Fruit fly (Drosophila melanogaster) whole organism, embryonic: ENCODE measurements around the gene Ire1.

Source experiments
- Abd-B ChIP-seq: fragments of 200-800 bp; sonication (Bioruptor generic); optimal IDR thresholded peaks from 2 replicates; lab custom pipeline; 2018; ENCODE audit warnings: missing biosample characterization, mild to moderate bottlenecking, missing genetic modification characterization, moderate library complexity
- CG10366 ChIP-seq: fragments of 200-800 bp; sonication (Bioruptor generic); IDR thresholded peaks from 2 replicates; pipeline ENCODE4 v1.3.6; 2022; ENCODE audit warnings: missing biosample characterization, missing genetic modification characterization
- CG11695 ChIP-seq: fragments of 200-800 bp; sonication (Bioruptor generic); IDR thresholded peaks from 3 replicates; pipeline ENCODE4 v1.3.6; 2022; ENCODE audit warnings: missing biosample characterization, missing genetic modification characterization
- CG12104 ChIP-seq: fragments of 200-800 bp; sonication (Bioruptor generic); optimal IDR thresholded peaks from 3 replicates; lab custom pipeline; 2016; ENCODE audit warnings: missing biosample characterization, missing genetic modification characterization
- CG12219 ChIP-seq: fragments of 200-800 bp; sonication (Bioruptor generic); optimal IDR thresholded peaks from 3 replicates; lab custom pipeline; 2018; ENCODE audit warnings: missing biosample characterization, mild to moderate bottlenecking, missing genetic modification characterization
- CG12744 ChIP-seq: fragments of 200-800 bp; sonication (Bioruptor generic); optimal IDR thresholded peaks from 2 replicates; lab custom pipeline; 2016; ENCODE audit warnings: missing biosample characterization, missing genetic modification characterization
- CG15073 ChIP-seq: fragments of 200-800 bp; sonication (Bioruptor generic); optimal IDR thresholded peaks from 2 replicates; lab custom pipeline; 2016; ENCODE audit warnings: missing biosample characterization, missing genetic modification characterization
- CG15514 ChIP-seq: fragments of 200-800 bp; sonication (Bioruptor generic); optimal IDR thresholded peaks from 3 replicates; lab custom pipeline; 2017; ENCODE audit warnings: missing biosample characterization, missing genetic modification characterization, mild to moderate bottlenecking, moderate library complexity, missing genetic modification reagents
- CG1602 ChIP-seq: fragments of 200-800 bp; sonication (Bioruptor generic); optimal IDR thresholded peaks from 3 replicates; lab custom pipeline; 2016; ENCODE audit warnings: missing biosample characterization, missing genetic modification characterization
- CG17359 ChIP-seq: fragments of 200-800 bp; sonication (Bioruptor generic); optimal IDR thresholded peaks from 3 replicates; lab custom pipeline; 2018; ENCODE audit warnings: missing biosample characterization, mild to moderate bottlenecking, missing genetic modification characterization, moderate library complexity
- CG17912 ChIP-seq: fragments of 200-800 bp; sonication (Bioruptor generic); optimal IDR thresholded peaks from 2 replicates; lab custom pipeline; 2018; ENCODE audit warnings: missing biosample characterization, mild to moderate bottlenecking, missing genetic modification characterization
- CG18011 ChIP-seq: fragments of 200-800 bp; sonication (Bioruptor generic); optimal IDR thresholded peaks from 2 replicates; lab custom pipeline; 2017; ENCODE audit warnings: missing biosample characterization, missing genetic modification characterization, mild to moderate bottlenecking, moderate library complexity, missing genotype
- CG18599 ChIP-seq: fragments of 200-800 bp; sonication (Bioruptor generic); optimal IDR thresholded peaks from 3 replicates; lab custom pipeline; 2017; ENCODE audit warnings: missing biosample characterization, missing genetic modification characterization, mild to moderate bottlenecking, moderate library complexity, missing genetic modification reagents
- CG2678 ChIP-seq: fragments of 200-800 bp; sonication (Bioruptor generic); optimal IDR thresholded peaks from 3 replicates; lab custom pipeline; 2019; ENCODE audit warnings: missing biosample characterization, mild to moderate bottlenecking, missing genetic modification characterization, moderate library complexity
- CG2875 ChIP-seq: fragments of 200-800 bp; sonication (Bioruptor generic); optimal IDR thresholded peaks from 2 replicates; lab custom pipeline; 2017; ENCODE audit warnings: missing biosample characterization, mild to moderate bottlenecking, missing genetic modification characterization, missing genetic modification reagents
- CG30403 ChIP-seq: fragments of 200-800 bp; sonication (Bioruptor generic); optimal IDR thresholded peaks from 3 replicates; lab custom pipeline; 2016; ENCODE audit warnings: missing biosample characterization, missing genetic modification characterization
- CG32532 ChIP-seq: fragments of 200-800 bp; sonication (Bioruptor generic); IDR thresholded peaks from 2 replicates; pipeline ENCODE4 v1.3.6; 2022; ENCODE audit warnings: missing biosample characterization, missing genetic modification characterization
- CG32772 ChIP-seq: fragments of 200-800 bp; sonication (Bioruptor generic); IDR thresholded peaks from 2 replicates; pipeline ENCODE4 v1.3.6; 2022; ENCODE audit warnings: missing biosample characterization, missing genetic modification characterization
- CG42726 ChIP-seq: fragments of 200-800 bp; sonication (Bioruptor generic); IDR thresholded peaks from 2 replicates; pipeline ENCODE4 v1.3.6; 2022; ENCODE audit warnings: missing biosample characterization, missing genetic modification characterization; ENCODE audit not compliant: partially characterized antibody
- CG4328 ChIP-seq: fragments of 200-800 bp; sonication (Bioruptor generic); optimal IDR thresholded peaks from 3 replicates; lab custom pipeline; 2017; ENCODE audit warnings: missing biosample characterization, missing genetic modification reagents, missing genetic modification characterization
- CG6654 ChIP-seq: fragments of 200-800 bp; sonication (Bioruptor generic); optimal IDR thresholded peaks from 2 replicates; lab custom pipeline; 2017; ENCODE audit warnings: missing biosample characterization, mild to moderate bottlenecking, missing genetic modification characterization
- CG7839 ChIP-seq: fragments of 200-800 bp; sonication (Bioruptor generic); optimal IDR thresholded peaks from 3 replicates; lab custom pipeline; 2018; ENCODE audit warnings: missing biosample characterization, mild to moderate bottlenecking, missing genetic modification characterization, moderate library complexity
- CG8281 ChIP-seq: fragments of 200-800 bp; sonication (Bioruptor generic); optimal IDR thresholded peaks from 2 replicates; lab custom pipeline; 2018; ENCODE audit warnings: missing biosample characterization, mild to moderate bottlenecking, missing genetic modification characterization, moderate library complexity
- CG8388 ChIP-seq: fragments of 200-800 bp; sonication (Bioruptor generic); optimal IDR thresholded peaks from 2 replicates; lab custom pipeline; 2019; ENCODE audit warnings: missing biosample characterization, mild to moderate bottlenecking, missing genetic modification characterization, moderate library complexity
- Chrac-16 ChIP-seq: fragments of 200-800 bp; sonication (Bioruptor generic); optimal IDR thresholded peaks from 3 replicates; lab custom pipeline; 2016; ENCODE audit warnings: missing biosample characterization, missing genetic modification characterization
- D ChIP-seq, 2 experiments: fragments of 200-800 bp in 1 of 2; fragments of >200 bp in 1 of 2; sonication (Bioruptor generic) in 1 of 2; optimal IDR thresholded peaks; 2 replicates in 1 of 2; 3 replicates in 1 of 2; lab custom pipeline; 2017; ENCODE audit warnings: mild to moderate bottlenecking in 1 of 2, missing biosample characterization in 1 of 2, missing genetic modification characterization in 1 of 2, missing genetic modification reagents in 1 of 2
- Dip2 ChIP-seq: fragments of 200-800 bp; sonication (Bioruptor generic); IDR thresholded peaks from 2 replicates; pipeline ENCODE4 v1.3.6; 2022; ENCODE audit warnings: missing biosample characterization, missing genetic modification characterization
- Hmr ChIP-seq: fragments of 200-800 bp; sonication (Bioruptor generic); optimal IDR thresholded peaks from 3 replicates; lab custom pipeline; 2017; ENCODE audit warnings: mild to moderate bottlenecking, missing biosample characterization, missing genetic modification reagents, missing genetic modification characterization
- Lpt ChIP-seq: fragments of >200 bp; optimal IDR thresholded peaks from 2 replicates; lab custom pipeline; 2018; ENCODE audit warnings: missing biosample characterization, missing genetic modification characterization
- Sin3A ChIP-seq: fragments of >200 bp; optimal IDR thresholded peaks from 2 replicates; lab custom pipeline; 2018
- Six4 ChIP-seq: fragments of 200-800 bp; sonication (Bioruptor generic); optimal IDR thresholded peaks from 2 replicates; lab custom pipeline; 2016; ENCODE audit warnings: missing biosample characterization, missing genetic modification characterization
- Sry-δ ChIP-seq: fragments of 200-800 bp; sonication (Bioruptor generic); optimal IDR thresholded peaks from 2 replicates; lab custom pipeline; 2016; ENCODE audit warnings: missing biosample characterization, missing genetic modification characterization
- TFAM ChIP-seq: fragments of 200-800 bp; sonication (Bioruptor generic); optimal IDR thresholded peaks from 2 replicates; lab custom pipeline; 2017; ENCODE audit warnings: missing biosample characterization, missing genetic modification characterization, inconsistent platforms
- Xbp1 ChIP-seq: fragments of 200-800 bp; sonication (Bioruptor generic); optimal IDR thresholded peaks from 3 replicates; lab custom pipeline; 2016; ENCODE audit warnings: missing biosample characterization, mild to moderate bottlenecking, missing genetic modification characterization
- amos ChIP-seq: fragments of 200-800 bp; sonication (Bioruptor generic); IDR thresholded peaks from 2 replicates; pipeline ENCODE4 v1.3.6; 2022; ENCODE audit warnings: missing biosample characterization, missing genetic modification characterization; ENCODE audit not compliant: partially characterized antibody
- br ChIP-seq: fragments of >200 bp; optimal IDR thresholded peaks from 2 replicates; lab custom pipeline; 2017
- ci ChIP-seq: fragments of 200-800 bp; sonication (Bioruptor generic); IDR thresholded peaks from 3 replicates; pipeline ENCODE4 v1.3.6; 2022; ENCODE audit warnings: missing biosample characterization, missing genetic modification characterization
- corto ChIP-seq: fragments of 200-800 bp; sonication (Bioruptor generic); optimal IDR thresholded peaks from 2 replicates; lab custom pipeline; 2016; ENCODE audit warnings: missing biosample characterization, mild to moderate bottlenecking, missing genetic modification characterization, moderate library complexity
- dpn ChIP-seq, 2 experiments: fragments of 200-800 bp; sonication (Bioruptor generic); optimal IDR thresholded peaks; 3 replicates each; lab custom pipeline; 2016; ENCODE audit warnings: missing biosample characterization in 2 of 2, missing genetic modification characterization in 2 of 2
- eve ChIP-seq, 2 experiments: fragments of >200 bp; optimal IDR thresholded peaks; 2 replicates each; lab custom pipeline; 2017; ENCODE audit warnings: missing biosample characterization in 2 of 2, missing genetic modification characterization in 2 of 2
- eyg ChIP-seq: fragments of 200-800 bp; sonication (Bioruptor generic); optimal IDR thresholded peaks from 3 replicates; lab custom pipeline; 2016; ENCODE audit warnings: missing biosample characterization, missing genetic modification characterization
- hth ChIP-seq: fragments of >200 bp; optimal IDR thresholded peaks from 2 replicates; lab custom pipeline; 2017; ENCODE audit warnings: inconsistent platforms
- lmd ChIP-seq: fragments of 200-800 bp; sonication (Bioruptor generic); IDR thresholded peaks from 2 replicates; pipeline ENCODE4 v1.3.6; 2022; ENCODE audit warnings: missing biosample characterization, missing genetic modification characterization
- odd ChIP-seq: fragments of 200-800 bp; sonication (Bioruptor generic); optimal IDR thresholded peaks from 2 replicates; lab custom pipeline; 2017; ENCODE audit warnings: missing biosample characterization, mild to moderate bottlenecking, missing genetic modification characterization
- run ChIP-seq: fragments of 200-800 bp; sonication (Bioruptor generic); optimal IDR thresholded peaks from 3 replicates; lab custom pipeline; 2018; ENCODE audit warnings: missing biosample characterization, mild to moderate bottlenecking, missing genetic modification characterization
- schlank ChIP-seq: fragments of 200-800 bp; sonication (Bioruptor generic); optimal IDR thresholded peaks from 2 replicates; lab custom pipeline; 2018; ENCODE audit warnings: missing biosample characterization, mild to moderate bottlenecking, missing genetic modification characterization
- sima ChIP-seq: fragments of 200-800 bp; sonication (Bioruptor generic); optimal IDR thresholded peaks from 2 replicates; lab custom pipeline; 2016; ENCODE audit warnings: missing biosample characterization, missing genetic modification characterization
- sr ChIP-seq: fragments of 200-800 bp; sonication (Bioruptor generic); IDR thresholded peaks from 3 replicates; pipeline ENCODE4 v1.3.6; 2022; ENCODE audit warnings: missing biosample characterization, missing genetic modification characterization
- tna ChIP-seq: fragments of 200-800 bp; sonication (Bioruptor generic); IDR thresholded peaks from 2 replicates; pipeline ENCODE4 v1.3.6; 2022; ENCODE audit warnings: missing biosample characterization, missing genetic modification characterization; ENCODE audit not compliant: partially characterized antibody
- vfl ChIP-seq: fragments of 200-800 bp; sonication (Bioruptor generic); optimal IDR thresholded peaks from 2 replicates; lab custom pipeline; 2016; ENCODE audit warnings: missing biosample characterization, missing genetic modification characterization

Gene Ire1

dm6 chr3R:19858017-19858659 is 3.0 kb downstream of the Ire1 start (continued):
- TF ChIP-seq Xbp1 (GFP tag; lab: Kevin White, UChicago) (no peak), CG2678 (tag; lab: Kevin White, UChicago) (no peak), CG6654 (GFP tag; lab: Kevin White, UChicago) (no peak), CG10366 (GFP tag; lab: Robert Waterston, UW) (no peak), CG32532 (peak; percentile 50; the same call in 1 of the 2 replicates), tna (GFP tag; lab: Robert Waterston, UW) (no peak), CG11695 (GFP tag; lab: Robert Waterston, UW) (0 out of 3 replicates have a peak, but pooled peaks have one; percentile 20), CG15073 (GFP tag; lab: Kevin White, UChicago) (no peak), hth (lab: Kevin White, UChicago) (no peak), Lpt (GFP tag; lab: Kevin White, UChicago) (no peak), CG15514 (GFP tag; lab: Kevin White, UChicago) (no peak), sima (GFP tag; lab: Kevin White, UChicago) (no peak), corto (GFP tag; lab: Kevin White, UChicago) (peak; percentile 19), CG12744 (peak; percentile 8), CG4328 (GFP tag; lab: Kevin White, UChicago) (no peak), CG18599 (GFP tag; lab: Kevin White, UChicago) (peak; percentile 81), eve (GFP tag; optimal IDR thresholded peaks at IDR 0.05; lab: Kevin White, UChicago) (no peak), dpn (GFP tag; optimal IDR thresholded peaks at IDR 0.05; lab: Kevin White, UChicago) (peak in 1 of 2 experiments; percentile 2), ci (GFP tag; lab: Robert Waterston, UW) (peak; percentile 46; the same call in 1 of the 3 replicates), amos (GFP tag; lab: Robert Waterston, UW) (no peak), sr (GFP tag; lab: Robert Waterston, UW) (no peak), CG30403 (GFP tag; lab: Kevin White, UChicago) (no peak), Sry-δ (no peak), odd (GFP tag; lab: Kevin White, UChicago) (peak; percentile 3), CG1602 (GFP tag; lab: Kevin White, UChicago) (no peak), Sin3A (lab: Kevin White, UChicago) (no peak), TFAM (GFP tag; lab: Kevin White, UChicago) (no peak), CG2875 (GFP tag; lab: Kevin White, UChicago) (no peak), CG17359 (tag; lab: Kevin White, UChicago) (no peak), CG42726 (GFP tag; lab: Robert Waterston, UW) (no peak), Chrac-16 (GFP tag; lab: Kevin White, UChicago) (no peak), CG17912 (GFP tag; lab: Kevin White, UChicago) (no peak), CG12104 (GFP tag; lab: Kevin White, UChicago) (peak; percentile 14), CG18011 (GFP tag; lab: Kevin White, UChicago) (peak; percentile 27), Six4 (GFP tag; lab: Kevin White, UChicago) (no peak), D (optimal IDR thresholded peaks at IDR 0.05; lab: Kevin White, UChicago) (no peak), D (GFP tag; optimal IDR thresholded peaks at IDR 0.05; lab: Kevin White, UChicago) (peak; percentile 10), schlank (tag; lab: Kevin White, UChicago) (peak; percentile 71), br (no peak), CG8388 (GFP tag; lab: Kevin White, UChicago) (no peak), Dip2 (GFP tag; lab: Robert Waterston, UW) (no peak), run (tag; lab: Kevin White, UChicago) (no peak), CG12219 (GFP tag; lab: Kevin White, UChicago) (peak; percentile 22), CG7839 (no peak), CG32772 (no peak), Abd-B (no peak), CG8281 (no peak), Hmr (GFP tag; lab: Kevin White, UChicago) (no peak), vfl (GFP tag; lab: Kevin White, UChicago) (no peak), lmd (no peak), eyg (GFP tag; lab: Kevin White, UChicago) (peak; percentile 21)
